Fruit fly (Drosophila melanogaster) whole organism, embryonic: Measurements from ENCODE around the gene osk.

Source experiments
- ATbp ChIP-seq: fragments of 200-800 bp; sonication (Bioruptor generic); optimal IDR thresholded peaks from 2 replicates; lab custom pipeline; 2017; ENCODE audit warnings: missing biosample characterization, mild to moderate bottlenecking, missing genetic modification characterization, missing genetic modification reagents
- CG10431 ChIP-seq: fragments of 200-800 bp; sonication (Bioruptor generic); optimal IDR thresholded peaks from 3 replicates; lab custom pipeline; 2018; ENCODE audit warnings: missing biosample characterization, mild to moderate bottlenecking, missing genetic modification characterization
- CG10565 ChIP-seq: fragments of 200-800 bp; sonication (Bioruptor generic); optimal IDR thresholded peaks from 3 replicates; lab custom pipeline; 2016; ENCODE audit warnings: missing biosample characterization, mild to moderate bottlenecking, missing genetic modification characterization
- CG11093 ChIP-seq: fragments of 200-800 bp; sonication (Bioruptor generic); IDR thresholded peaks from 3 replicates; pipeline ENCODE4 v1.3.6; 2022; ENCODE audit warnings: missing biosample characterization, missing genetic modification characterization
- CG11247 ChIP-seq: fragments of 200-800 bp; sonication (Bioruptor generic); IDR thresholded peaks from 2 replicates; pipeline ENCODE4 v1.3.6; 2022; ENCODE audit warnings: missing biosample characterization, missing genetic modification characterization
- CG12299 ChIP-seq: fragments of 200-800 bp; sonication (Bioruptor generic); optimal IDR thresholded peaks from 2 replicates; lab custom pipeline; 2018; ENCODE audit warnings: missing biosample characterization, mild to moderate bottlenecking, missing genetic modification characterization
- CG13424 ChIP-seq: fragments of 200-800 bp; sonication (Bioruptor generic); optimal IDR thresholded peaks from 2 replicates; lab custom pipeline; 2019; ENCODE audit warnings: missing biosample characterization, mild to moderate bottlenecking, missing genetic modification characterization, moderate library complexity
- CG14014 ChIP-seq: fragments of 200-800 bp; sonication (Bioruptor generic); IDR thresholded peaks from 2 replicates; pipeline ENCODE4 v1.3.6; 2022; ENCODE audit warnings: missing biosample characterization, missing genetic modification characterization
- CG14710 ChIP-seq: fragments of 200-800 bp; sonication (Bioruptor generic); optimal IDR thresholded peaks from 3 replicates; lab custom pipeline; 2019; ENCODE audit warnings: missing biosample characterization, mild to moderate bottlenecking, missing genetic modification characterization, moderate library complexity
- CG16863 ChIP-seq: fragments of 200-800 bp; sonication (Bioruptor generic); optimal IDR thresholded peaks from 3 replicates; lab custom pipeline; 2016; ENCODE audit warnings: missing biosample characterization, missing genetic modification characterization
- CG18011 ChIP-seq: fragments of 200-800 bp; sonication (Bioruptor generic); optimal IDR thresholded peaks from 2 replicates; lab custom pipeline; 2017; ENCODE audit warnings: missing biosample characterization, missing genetic modification characterization, mild to moderate bottlenecking, moderate library complexity, missing genotype
- CG2875 ChIP-seq: fragments of 200-800 bp; sonication (Bioruptor generic); optimal IDR thresholded peaks from 2 replicates; lab custom pipeline; 2017; ENCODE audit warnings: missing biosample characterization, mild to moderate bottlenecking, missing genetic modification characterization, missing genetic modification reagents
- CG30020 ChIP-seq: fragments of 200-800 bp; optimal IDR thresholded peaks from 2 replicates; lab custom pipeline; 2019; ENCODE audit warnings: missing biosample characterization, mild to moderate bottlenecking, missing genetic modification characterization, moderate library complexity
- CG31441 ChIP-seq: fragments of 200-800 bp; sonication (Bioruptor generic); IDR thresholded peaks from 2 replicates; pipeline ENCODE4 v1.3.6; 2022; ENCODE audit warnings: missing biosample characterization, missing genetic modification characterization
- CG34422 ChIP-seq: fragments of 200-800 bp; sonication (Bioruptor generic); IDR thresholded peaks from 3 replicates; pipeline ENCODE4 v1.3.6; 2022; ENCODE audit warnings: missing biosample characterization, missing genetic modification characterization
- CG3995 ChIP-seq: fragments of 200-800 bp; sonication (Bioruptor generic); optimal IDR thresholded peaks from 3 replicates; lab custom pipeline; 2016; ENCODE audit warnings: missing biosample characterization, missing genetic modification characterization
- CG4328 ChIP-seq: fragments of 200-800 bp; sonication (Bioruptor generic); optimal IDR thresholded peaks from 3 replicates; lab custom pipeline; 2017; ENCODE audit warnings: missing biosample characterization, missing genetic modification reagents, missing genetic modification characterization
- CG4424 ChIP-seq: fragments of 200-800 bp; sonication (Bioruptor generic); optimal IDR thresholded peaks from 3 replicates; lab custom pipeline; 2016; ENCODE audit warnings: missing biosample characterization, missing genetic modification characterization
- CG4707 ChIP-seq: fragments of 200-800 bp; sonication (Bioruptor generic); optimal IDR thresholded peaks from 2 replicates; lab custom pipeline; 2018; ENCODE audit warnings: missing biosample characterization, mild to moderate bottlenecking, missing genetic modification characterization, moderate library complexity
- CG4820 ChIP-seq: fragments of 200-800 bp; sonication (Bioruptor generic); optimal IDR thresholded peaks from 3 replicates; lab custom pipeline; 2016; ENCODE audit warnings: missing biosample characterization, missing genetic modification characterization
- CG6254 ChIP-seq: fragments of 200-800 bp; sonication (Bioruptor generic); optimal IDR thresholded peaks from 3 replicates; lab custom pipeline; 2017; ENCODE audit warnings: mild to moderate bottlenecking, missing biosample characterization, missing genetic modification reagents, missing genetic modification characterization
- CG6689 ChIP-seq: fragments of 200-800 bp; sonication (Bioruptor generic); IDR thresholded peaks from 2 replicates; pipeline ENCODE4 v1.3.6; 2022; ENCODE audit warnings: missing biosample characterization, missing genetic modification characterization
- CG7271 ChIP-seq: fragments of 200-800 bp; sonication (Bioruptor generic); optimal IDR thresholded peaks from 2 replicates; lab custom pipeline; 2018; ENCODE audit warnings: missing biosample characterization, mild to moderate bottlenecking, missing genetic modification characterization, moderate library complexity
- CG7357 ChIP-seq: fragments of 200-800 bp; sonication (Bioruptor generic); IDR thresholded peaks from 3 replicates; pipeline ENCODE4 v1.3.6; 2022; ENCODE audit warnings: missing biosample characterization, missing genetic modification characterization
- CG7839 ChIP-seq: fragments of 200-800 bp; sonication (Bioruptor generic); optimal IDR thresholded peaks from 3 replicates; lab custom pipeline; 2018; ENCODE audit warnings: missing biosample characterization, mild to moderate bottlenecking, missing genetic modification characterization, moderate library complexity
- CG9437 ChIP-seq: fragments of 200-800 bp; sonication (Bioruptor generic); optimal IDR thresholded peaks from 2 replicates; lab custom pipeline; 2018; ENCODE audit warnings: missing biosample characterization, mild to moderate bottlenecking, missing genetic modification characterization
- HLH3B ChIP-seq: fragments of 200-800 bp; sonication (Bioruptor generic); IDR thresholded peaks from 2 replicates; pipeline ENCODE4 v1.3.6; 2022; ENCODE audit warnings: missing biosample characterization, missing genetic modification characterization
- Nf-YB ChIP-seq: fragments of 200-800 bp; sonication (Bioruptor generic); optimal IDR thresholded peaks from 3 replicates; lab custom pipeline; 2019; ENCODE audit warnings: missing biosample characterization, mild to moderate bottlenecking, missing genetic modification characterization, moderate library complexity
- Nf-YC ChIP-seq: fragments of 200-800 bp; optimal IDR thresholded peaks from 3 replicates; lab custom pipeline; 2019; ENCODE audit warnings: missing biosample characterization, mild to moderate bottlenecking, missing genetic modification characterization, moderate library complexity
- Pdp1 ChIP-seq, 2 experiments: fragments of 200-800 bp; sonication (Bioruptor generic); optimal IDR thresholded peaks; 3 replicates each; lab custom pipeline; 2016; ENCODE audit warnings: missing biosample characterization in 2 of 2, missing genetic modification characterization in 2 of 2, mild to moderate bottlenecking in 1 of 2, moderate library complexity in 1 of 2
- Six4 ChIP-seq: fragments of 200-800 bp; sonication (Bioruptor generic); optimal IDR thresholded peaks from 2 replicates; lab custom pipeline; 2016; ENCODE audit warnings: missing biosample characterization, missing genetic modification characterization
- Sox100B ChIP-seq: fragments of 200-800 bp; sonication (Bioruptor generic); optimal IDR thresholded peaks from 3 replicates; lab custom pipeline; 2018; ENCODE audit warnings: missing biosample characterization, mild to moderate bottlenecking, missing genetic modification characterization
- Xbp1 ChIP-seq: fragments of 200-800 bp; sonication (Bioruptor generic); optimal IDR thresholded peaks from 3 replicates; lab custom pipeline; 2016; ENCODE audit warnings: missing biosample characterization, mild to moderate bottlenecking, missing genetic modification characterization
- ara ChIP-seq: fragments of 200-800 bp; sonication (Bioruptor generic); IDR thresholded peaks from 2 replicates; pipeline ENCODE4 v1.3.6; 2022; ENCODE audit warnings: missing biosample characterization, missing genetic modification characterization
- bsh ChIP-seq, 2 experiments: fragments of 200-800 bp; sonication (Bioruptor generic); optimal IDR thresholded peaks; 2 replicates each; lab custom pipeline; 2017 to 2018; ENCODE audit warnings: mild to moderate bottlenecking in 2 of 2, missing biosample characterization in 2 of 2, missing genetic modification characterization in 2 of 2, moderate library complexity in 1 of 2
- cato ChIP-seq: fragments of 200-800 bp; sonication (Bioruptor generic); optimal IDR thresholded peaks from 2 replicates; lab custom pipeline; 2016; ENCODE audit warnings: missing biosample characterization, missing genetic modification characterization, borderline replicate concordance
- chinmo ChIP-seq: fragments of 200-800 bp; sonication (Bioruptor generic); IDR thresholded peaks from 4 replicates; pipeline ENCODE4 v1.3.6; 2022; ENCODE audit warnings: missing biosample characterization, missing genetic modification characterization; ENCODE audit not compliant: partially characterized antibody
- emc ChIP-seq: fragments of 200-800 bp; sonication (Bioruptor generic); optimal IDR thresholded peaks from 2 replicates; lab custom pipeline; 2016; ENCODE audit warnings: missing biosample characterization, missing genetic modification characterization
- gem ChIP-seq: fragments of 200-800 bp; sonication (Bioruptor generic); optimal IDR thresholded peaks from 2 replicates; lab custom pipeline; 2019; ENCODE audit warnings: missing biosample characterization, mild to moderate bottlenecking, missing genetic modification characterization, moderate library complexity
- grn ChIP-seq: fragments of 200-800 bp; sonication (Bioruptor generic); optimal IDR thresholded peaks from 3 replicates; lab custom pipeline; 2017; ENCODE audit warnings: missing biosample characterization, missing genetic modification characterization
- gsb ChIP-seq: fragments of 200-800 bp; sonication (Bioruptor generic); IDR thresholded peaks from 2 replicates; pipeline ENCODE4 v1.3.6; 2022; ENCODE audit warnings: missing biosample characterization, missing genetic modification characterization
- hkb ChIP-seq, 2 experiments: fragments of 200-800 bp in 1 of 2; fragments of >200 bp in 1 of 2; sonication (Bioruptor generic) in 1 of 2; IDR thresholded peaks in 1 of 2; optimal IDR thresholded peaks in 1 of 2; 2 replicates each; pipeline versions ENCODE4 v1.3.6 to Lab custom; 2017 to 2022; ENCODE audit warnings: missing biosample characterization in 1 of 2, missing genetic modification characterization in 1 of 2
- pfk ChIP-seq: fragments of 200-800 bp; sonication (Bioruptor generic); optimal IDR thresholded peaks from 2 replicates; lab custom pipeline; 2018; ENCODE audit warnings: missing biosample characterization, mild to moderate bottlenecking, missing genetic modification characterization, moderate library complexity
- psq ChIP-seq: fragments of 200-800 bp; sonication (Bioruptor generic); optimal IDR thresholded peaks from 2 replicates; lab custom pipeline; 2017; ENCODE audit warnings: missing biosample characterization, missing genetic modification characterization
- sens ChIP-seq: fragments of 200-800 bp; sonication (Bioruptor generic); peaks from one replicate; lab custom pipeline; 2016; ENCODE audit warnings: missing biosample characterization, missing genetic modification characterization
- slou ChIP-seq: fragments of 200-800 bp; sonication (Bioruptor generic); optimal IDR thresholded peaks from 3 replicates; lab custom pipeline; 2016; ENCODE audit warnings: missing biosample characterization, missing genetic modification characterization
- unpg ChIP-seq: fragments of 200-800 bp; sonication (Bioruptor generic); optimal IDR thresholded peaks from 3 replicates; lab custom pipeline; 2018; ENCODE audit warnings: missing biosample characterization, mild to moderate bottlenecking, missing genetic modification characterization, moderate library complexity
- wor ChIP-seq: fragments of 200-800 bp; sonication (Bioruptor generic); IDR thresholded peaks from 2 replicates; pipeline ENCODE4 v1.3.6; 2022; ENCODE audit warnings: missing biosample characterization, missing genetic modification characterization

Gene osk

DNA sequence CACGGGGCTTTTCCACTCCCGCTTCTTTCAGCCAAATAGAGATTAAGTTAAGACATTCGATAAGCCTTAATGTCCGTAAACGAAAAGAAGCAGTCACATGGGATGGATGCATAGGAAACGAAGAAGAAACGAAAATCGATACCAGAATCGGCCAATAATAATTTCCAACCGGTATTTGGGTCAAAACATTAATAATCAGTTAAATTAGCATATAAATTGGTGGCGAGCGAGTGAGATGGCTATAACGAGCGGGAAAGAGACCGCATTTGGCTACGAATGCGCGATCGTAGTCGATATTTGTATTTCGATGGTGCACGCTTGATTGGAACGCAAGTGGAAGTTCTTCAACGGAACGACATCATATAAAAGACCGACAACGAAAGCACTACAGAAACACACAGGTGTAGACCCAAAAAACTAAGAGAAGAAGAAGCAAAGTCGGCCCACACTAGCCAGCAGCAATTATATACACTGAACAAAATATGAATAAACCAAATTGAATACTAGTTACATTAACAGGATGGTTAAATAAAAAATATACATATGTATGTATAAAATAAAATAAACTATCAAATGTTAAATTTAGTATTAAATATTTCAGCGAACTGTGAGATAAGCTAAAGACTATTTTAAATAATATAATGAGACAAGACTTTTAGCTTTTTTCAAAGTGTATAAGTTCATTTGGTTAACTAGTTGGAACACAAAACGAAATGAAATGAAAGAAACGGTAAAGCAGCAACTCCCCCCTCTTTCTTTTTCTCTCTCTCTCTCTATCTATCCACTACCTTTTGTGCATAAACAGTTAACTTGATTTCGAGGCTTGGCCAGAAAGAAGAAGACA, 19.8 kb downstream of the osk start:
- TF ChIP-seq ara (no peak), CG6689 (GFP tag; lab: Robert Waterston, UW) (peak; percentile 65), CG10565 (GFP tag; lab: Kevin White, UChicago) (no peak), CG11247 (no peak), CG7271 (tag; lab: Kevin White, UChicago) (no peak), slou (GFP tag; lab: Kevin White, UChicago) (no peak), grn (GFP tag; lab: Kevin White, UChicago) (peak; percentile 19), CG3995 (GFP tag; lab: Kevin White, UChicago) (no peak), CG6254 (peak; percentile 32), CG4707 (peak; percentile 2), ATbp (peak; percentile 63), CG7357 (GFP tag; lab: Robert Waterston, UW) (no peak), CG10431 (GFP tag; lab: Kevin White, UChicago) (no peak), Sox100B (peak; percentile 79), psq (peak; percentile 62), Nf-YB (GFP tag; lab: Kevin White, UChicago) (peak; percentile 46), unpg (GFP tag; lab: Kevin White, UChicago) (peak; percentile 72), wor (peak; percentile 41; the same call in 1 of the 2 replicates), CG2875 (GFP tag; lab: Kevin White, UChicago) (peak; percentile 4), Xbp1 (GFP tag; lab: Kevin White, UChicago) (peak; percentile 33), gsb (no peak), CG34422 (GFP tag; lab: Robert Waterston, UW) (0 out of 3 replicates have a peak, but pooled peaks have one; percentile 54), Six4 (GFP tag; lab: Kevin White, UChicago) (peak; percentile 30), bsh (GFP tag; optimal IDR thresholded peaks at IDR 0.05; lab: Kevin White, UChicago) (peak in 1 of 2 experiments; percentile 83), CG18011 (GFP tag; lab: Kevin White, UChicago) (no peak), HLH3B (GFP tag; lab: Robert Waterston, UW) (peak; percentile 56), Pdp1 (GFP tag; optimal IDR thresholded peaks at IDR 0.05; lab: Kevin White, UChicago) (no peak), CG4328 (GFP tag; lab: Kevin White, UChicago) (peak; percentile 7), chinmo (GFP tag; lab: Robert Waterston, UW) (peak; percentile 76; the same call in 1 of the 4 replicates), CG30020 (peak; percentile 24), cato (no peak), CG11093 (GFP tag; lab: Robert Waterston, UW) (no peak), CG12299 (peak; percentile 24), CG16863 (GFP tag; lab: Kevin White, UChicago) (no peak), hkb (optimal IDR thresholded peaks at IDR 0.05; lab: Kevin White, UChicago) (no peak), hkb (GFP tag; IDR thresholded peaks at IDR 0.05; lab: Robert Waterston, UW) (peak; percentile 28; the same call in 1 of the 2 replicates), gem (peak; percentile 88), CG14710 (peak; percentile 77), CG7839 (tag; lab: Kevin White, UChicago) (peak; percentile 75), CG14014 (GFP tag; lab: Robert Waterston, UW) (no peak), pfk (GFP tag; lab: Kevin White, UChicago) (no peak), emc (GFP tag; lab: Kevin White, UChicago) (no peak), CG13424 (tag; lab: Kevin White, UChicago) (peak; percentile 77), CG4820 (GFP tag; lab: Kevin White, UChicago) (peak; percentile 31), CG31441 (GFP tag; lab: Robert Waterston, UW) (peak; percentile 88), CG4424 (peak; percentile 58), CG9437 (GFP tag; lab: Kevin White, UChicago) (peak; percentile 37), Nf-YC (tag; lab: Kevin White, UChicago) (peak; percentile 24), sens (GFP tag; lab: Kevin White, UChicago) (peak; percentile 65)
